2 worm cellular contexts compared by ENCODE assay signal in the genomic region with DNA sequence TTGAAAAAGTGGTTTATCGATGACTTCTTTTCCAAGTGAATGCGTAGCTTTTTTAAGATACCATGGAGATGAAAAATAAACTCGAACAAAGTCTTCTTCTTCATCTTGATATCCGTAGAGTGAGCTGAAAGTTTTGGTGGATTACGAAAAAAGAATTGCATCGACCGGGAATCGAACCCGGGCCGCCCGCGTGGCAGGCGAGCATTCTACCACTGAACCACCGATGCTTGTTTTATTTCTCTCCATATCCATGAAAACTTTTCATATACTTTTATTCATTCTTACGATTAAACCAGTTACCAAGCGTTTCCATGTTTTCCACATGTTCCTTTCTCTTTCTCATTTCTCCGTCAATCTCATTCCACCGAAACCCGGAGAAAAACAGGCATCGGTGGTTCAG.
TF ChIP-seq lines count a peak whose summit lies in the region.

No protein-coding gene starts in this region.

TF ChIP-seq in whole organism, L4 larva, 104 proteins besides CTCF, POLR2A, EP300 and RAD21:
- TF ChIP-seq arid-1 (GFP tag; conservative IDR thresholded peaks at IDR 0.05; lab: Robert Waterston, UW) (peak; percentile 78), hmg-1.1 (GFP tag; IDR thresholded peaks at IDR 0.05; lab: Robert Waterston, UW) (no peak), daf-16 (GFP tag; optimal IDR thresholded peaks at IDR 0.05; lab: Kevin White, UChicago) (no peak), daf-16 (tag; optimal IDR thresholded peaks at IDR 0.05; lab: Kevin White, UChicago) (no peak), D1046.2 (GFP tag; IDR thresholded peaks at IDR 0.05; lab: Robert Waterston, UW) (0 out of 2 replicates have a peak, but pooled peaks have one; percentile 15), Y105C5A.15 (GFP tag; IDR thresholded peaks at IDR 0.05; lab: Robert Waterston, UW) (no peak), Y48G9A.11 (GFP tag; IDR thresholded peaks at IDR 0.05; lab: Robert Waterston, UW) (peak; percentile 88), ctbp-1 (GFP tag; IDR thresholded peaks at IDR 0.05; lab: Robert Waterston, UW) (no peak), unc-39 (tag; optimal IDR thresholded peaks at IDR 0.05; lab: Kevin White, UChicago) (no peak), zip-11 (GFP tag; IDR thresholded peaks at IDR 0.05; lab: Robert Waterston, UW) (no peak), gei-8 (GFP tag; optimal IDR thresholded peaks at IDR 0.05; lab: Kevin White, UChicago) (no peak), ztf-11 (tag; optimal IDR thresholded peaks at IDR 0.05; lab: Kevin White, UChicago) (no peak), egl-27 (tag; optimal IDR thresholded peaks at IDR 0.05; lab: Kevin White, UChicago) (no peak), snpc-1.2 (GFP tag; IDR thresholded peaks at IDR 0.05; lab: Robert Waterston, UW) (no peak), zip-2 (tag; optimal IDR thresholded peaks at IDR 0.05; lab: Kevin White, UChicago) (no peak), F26F4.8 (GFP tag; conservative IDR thresholded peaks at IDR 0.05; lab: Robert Waterston, UW) (0 out of 2 replicates have a peak, but pooled peaks have one; percentile 69), Y5F2A.4 (GFP tag; optimal IDR thresholded peaks at IDR 0.05; lab: Kevin White, UChicago) (no peak), dmd-9 (GFP tag; IDR thresholded peaks at IDR 0.05; lab: Robert Waterston, UW) (no peak), madf-9 (GFP tag; conservative IDR thresholded peaks at IDR 0.05; lab: Robert Waterston, UW) (no peak), mdt-29 (GFP tag; IDR thresholded peaks at IDR 0.05; lab: Robert Waterston, UW) (peak; percentile 26; the same call in 1 of the 2 replicates), nhr-102 (tag; optimal IDR thresholded peaks at IDR 0.05; lab: Kevin White, UChicago) (no peak), nhr-111 (GFP tag; optimal IDR thresholded peaks at IDR 0.05; lab: Kevin White, UChicago) (no peak), F37D6.2 (tag; optimal IDR thresholded peaks at IDR 0.05; lab: Kevin White, UChicago) (no peak), madf-5 (GFP tag; IDR thresholded peaks at IDR 0.05; lab: Robert Waterston, UW) (peak in 1 of 2 experiments; percentile 76; a peak in 1 of 4 replicates), unc-130 (GFP tag; optimal IDR thresholded peaks at IDR 0.05; lab: Kevin White, UChicago) (no peak), ama-1 (optimal IDR thresholded peaks at IDR 0.05; lab: Kevin White, UChicago) (no peak), egl-43 (GFP tag; IDR thresholded peaks at IDR 0.05; lab: Robert Waterston, UW) (peak; percentile 72; the same call in 1 of the 2 replicates), ZK337.2 (GFP tag; IDR thresholded peaks at IDR 0.05; lab: Robert Waterston, UW) (no peak), lim-7 (GFP tag; IDR thresholded peaks at IDR 0.05; lab: Robert Waterston, UW) (peak; percentile 74), dve-1 (tag; optimal IDR thresholded peaks at IDR 0.05; lab: Kevin White, UChicago; ENCODE audit: insufficient read depth) (no peak), daf-12 (tag; optimal IDR thresholded peaks at IDR 0.05; lab: Kevin White, UChicago) (no peak), zag-1 (tag; optimal IDR thresholded peaks at IDR 0.05; lab: Kevin White, UChicago) (no peak), nhr-48 (tag; optimal IDR thresholded peaks at IDR 0.05; lab: Kevin White, UChicago) (no peak), lin-38 (GFP tag; IDR thresholded peaks at IDR 0.05; lab: Robert Waterston, UW) (no peak), hlh-30 (tag; optimal IDR thresholded peaks at IDR 0.05; lab: Kevin White, UChicago; ENCODE audit: insufficient read depth) (no peak), hif-1 (tag; optimal IDR thresholded peaks at IDR 0.05; lab: Kevin White, UChicago) (no peak), vab-7 (GFP tag; IDR thresholded peaks at IDR 0.05; lab: Robert Waterston, UW) (peak; percentile 65; the same call in 1 of the 2 replicates), mdl-1 (tag; optimal IDR thresholded peaks at IDR 0.05; lab: Kevin White, UChicago) (no peak), ztf-7 (tag; optimal IDR thresholded peaks at IDR 0.05; lab: Kevin White, UChicago) (no peak), aha-1 (tag; lab: Kevin White, UChicago) (no peak), spr-1 (tag; optimal IDR thresholded peaks at IDR 0.05; lab: Kevin White, UChicago) (no peak), duxl-1 (tag; optimal IDR thresholded peaks at IDR 0.05; lab: Kevin White, UChicago; ENCODE audit: poor library complexity) (no peak)

TF ChIP-seq in whole organism, young adult, 124 proteins besides CTCF, POLR2A, EP300 and RAD21:
- TF ChIP-seq lsl-1 (GFP tag; optimal IDR thresholded peaks at IDR 0.05; lab: Kevin White, UChicago) (peak; percentile 18), B0261.1 (tag; optimal IDR thresholded peaks at IDR 0.05; lab: Kevin White, UChicago) (peak; percentile 62), lin-26 (GFP tag; IDR thresholded peaks at IDR 0.05; lab: Robert Waterston, UW) (peak; percentile 61; the same call in 1 of the 2 replicates), ztf-18 (tag; optimal IDR thresholded peaks at IDR 0.05; lab: Kevin White, UChicago) (peak; percentile 28), rcor-1 (GFP tag; IDR thresholded peaks at IDR 0.05; lab: Robert Waterston, UW) (no peak), madf-6 (GFP tag; IDR thresholded peaks at IDR 0.05; lab: Robert Waterston, UW) (peak; percentile 46; the same call in 1 of the 2 replicates), him-1 (tag; optimal IDR thresholded peaks at IDR 0.05; lab: Kevin White, UChicago) (peak; percentile 13), lin-54 (GFP tag; optimal IDR thresholded peaks at IDR 0.05; lab: Kevin White, UChicago) (peak; percentile 3), ceh-91 (GFP tag; IDR thresholded peaks at IDR 0.05; lab: Robert Waterston, UW) (peak; percentile 26; the same call in 1 of the 2 replicates), F33H1.4 (GFP tag; IDR thresholded peaks at IDR 0.05; lab: Robert Waterston, UW) (0 out of 2 replicates have a peak, but pooled peaks have one; percentile 22), F57A8.1 (GFP tag; optimal IDR thresholded peaks at IDR 0.05; lab: Kevin White, UChicago) (no peak), hmg-1.2 (GFP tag; IDR thresholded peaks at IDR 0.05; lab: Robert Waterston, UW) (peak; percentile 28; the same call in 1 of the 2 replicates), tbp1 (GFP tag; optimal IDR thresholded peaks at IDR 0.05; lab: Kevin White, UChicago) (peak; percentile 85), unc-62 (GFP tag; optimal IDR thresholded peaks at IDR 0.05; lab: Kevin White, UChicago) (no peak), ztf-25 (GFP tag; IDR thresholded peaks at IDR 0.05; lab: Robert Waterston, UW) (0 out of 2 replicates have a peak, but pooled peaks have one; percentile 62), nhr-90 (tag; optimal IDR thresholded peaks at IDR 0.05; lab: Kevin White, UChicago) (peak; percentile 18), D2030.7 (GFP tag; IDR thresholded peaks at IDR 0.05; lab: Robert Waterston, UW) (peak; percentile 38; the same call in 1 of the 2 replicates), tbx-9 (tag; optimal IDR thresholded peaks at IDR 0.05; lab: Kevin White, UChicago; ENCODE audit: borderline replicate concordance) (no peak), zfh-2 (GFP tag; conservative IDR thresholded peaks at IDR 0.05; lab: Robert Waterston, UW) (0 out of 2 replicates have a peak, but pooled peaks have one; percentile 14), mes-4 (tag; optimal IDR thresholded peaks at IDR 0.05; lab: Kevin White, UChicago) (no peak), hsf-1 (GFP tag; IDR thresholded peaks at IDR 0.05; lab: Robert Waterston, UW) (peak; percentile 32; the same call in 1 of the 2 replicates), rpc-1 (optimal IDR thresholded peaks at IDR 0.05; lab: Kevin White, UChicago) (peak; percentile 60), rpc-1 (tag; optimal IDR thresholded peaks at IDR 0.05; lab: Kevin White, UChicago) (peak; percentile 81), F49E8.2 (tag; optimal IDR thresholded peaks at IDR 0.05; lab: Kevin White, UChicago; ENCODE audit: insufficient read depth) (peak; percentile 38), attf-3 (GFP tag; conservative IDR thresholded peaks at IDR 0.05; lab: Robert Waterston, UW) (0 out of 2 replicates have a peak, but pooled peaks have one; percentile 60)

Comparison
In these comparisons a context has a peak if more than half of its experiments do, and no peak if none do; other contexts are left out.
1. Of the 7 proteins assayed by ChIP-seq in both whole organism, young adult and whole organism, L4 larva: peak only in whole organism, young adult: F49E8.2; only in whole organism, L4 larva: none; in both: none; in neither: 6.